Worm (Caenorhabditis elegans): ENCODE measurements around the gene catp-4.
"Not testable (repeated sequence)": the region's sequence is repeated elsewhere in the genome, so short reads cannot be mapped to it uniquely, and the experiment has no call there.

DNA sequence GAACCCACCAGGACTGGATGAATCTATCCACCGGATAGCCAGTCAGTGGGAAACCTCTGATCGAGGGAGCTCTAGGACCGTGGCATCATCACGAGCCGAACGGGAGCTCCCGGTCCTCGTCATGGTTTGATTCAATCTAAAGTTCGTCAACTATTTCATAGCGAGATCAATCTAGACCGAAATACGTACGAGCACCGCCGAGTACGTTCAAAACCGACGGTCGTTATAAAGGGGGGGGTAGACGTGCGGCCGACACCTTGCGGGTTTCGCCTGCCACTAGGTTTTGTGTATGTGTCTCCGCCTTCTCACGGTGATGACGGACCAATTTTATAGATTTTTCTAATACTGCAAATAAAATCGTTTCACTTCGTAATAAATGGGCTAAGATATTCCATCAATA, 42.5 kb downstream of the catp-4 start:
- not testable (repeated sequence) for TF ChIP-seq tbx-2 (tag; optimal IDR thresholded peaks at IDR 0.05); zip-5 (tag; optimal IDR thresholded peaks at IDR 0.05); nhr-11 (tag; optimal IDR thresholded peaks at IDR 0.05); unc-86 (tag; optimal IDR thresholded peaks at IDR 0.05); C38D4.7 (GFP tag; optimal IDR thresholded peaks at IDR 0.05); fkh-10 (GFP tag; optimal IDR thresholded peaks at IDR 0.05)

Measured in whole organism, late embryonic.